Worm (Caenorhabditis elegans) whole organism, L1 larva: Measurements from ENCODE around the gene hrg-6.

Experiments used
- ama-1 ChIP-seq: fragments of 150-350 bp; optimal IDR thresholded peaks from 2 replicates; lab custom pipeline; 2014
- ceh-82 ChIP-seq, 3 experiments: fragments of 150-350 bp in 1 of 3; sonication (generic microtip) in 2 of 3; optimal IDR thresholded peaks; 2 replicates each; lab custom pipeline; 2014 to 2017; ENCODE audit warnings: missing biosample characterization in 3 of 3, missing genetic modification characterization in 3 of 3
- fos-1 ChIP-seq: fragments of 150-350 bp; optimal IDR thresholded peaks from 2 replicates; lab custom pipeline; 2014; ENCODE audit warnings: missing biosample characterization, missing genetic modification characterization
- lsy-2 ChIP-seq, 2 experiments: fragments of 150-350 bp; optimal IDR thresholded peaks; 2 replicates each; lab custom pipeline; 2014; ENCODE audit warnings: missing biosample characterization in 2 of 2, missing genetic modification characterization in 2 of 2
- nhr-12 ChIP-seq: sonication (generic microtip); optimal IDR thresholded peaks from 2 replicates; lab custom pipeline; 2017; ENCODE audit warnings: missing biosample characterization, missing genetic modification characterization
- nhr-76 ChIP-seq: sonication (generic microtip); optimal IDR thresholded peaks from 2 replicates; lab custom pipeline; 2017; ENCODE audit warnings: missing biosample characterization, missing genetic modification characterization
- pqm-1 ChIP-seq: sonication (generic microtip); optimal IDR thresholded peaks from 3 replicates; lab custom pipeline; 2017; ENCODE audit warnings: missing biosample characterization, missing genetic modification characterization
- skn-1 ChIP-seq: fragments of 150-350 bp; optimal IDR thresholded peaks from 2 replicates; lab custom pipeline; 2014; ENCODE audit warnings: missing biosample characterization, missing genetic modification characterization
- unc-62 ChIP-seq: fragments of 150-350 bp; optimal IDR thresholded peaks from 2 replicates; lab custom pipeline; 2014; ENCODE audit warnings: missing biosample characterization, missing genetic modification reagents, missing genetic modification characterization

DNA sequence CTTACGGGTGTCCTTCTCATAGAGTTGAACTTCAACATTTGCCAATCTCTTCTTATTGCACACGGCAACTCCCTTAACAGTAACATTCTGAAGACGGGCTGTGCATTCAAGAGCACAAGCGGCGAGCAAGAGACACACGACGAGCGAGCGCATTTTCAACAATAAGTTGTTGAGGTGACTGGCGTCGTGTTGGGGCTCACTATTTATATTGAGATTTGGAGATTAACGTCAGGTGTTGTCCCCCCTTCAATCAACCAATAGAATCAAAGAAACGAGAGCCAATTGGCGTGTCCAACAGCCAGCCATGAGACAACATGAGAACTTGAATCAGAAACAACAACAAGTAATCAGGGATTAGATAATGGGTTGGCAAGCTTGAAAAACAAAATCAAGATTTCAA lies 31.6 kb downstream of the hrg-6 start, which contains the start of gene ttr-16:
- TF ChIP-seq skn-1 (tag; lab: Kevin White, UChicago) (no peak), pqm-1 (tag; lab: Kevin White, UChicago) (no peak), nhr-12 (tag; lab: Kevin White, UChicago) (no peak), nhr-76 (tag; lab: Kevin White, UChicago) (no peak), fos-1 (tag; lab: Kevin White, UChicago) (no peak), ama-1 (peak; percentile 87), unc-62 (no peak), lsy-2 (tag; optimal IDR thresholded peaks at IDR 0.05; lab: Kevin White, UChicago) (peak in 1 of 2 experiments; percentile 52), ceh-82 (tag; optimal IDR thresholded peaks at IDR 0.05; lab: Kevin White, UChicago) (no peak)
